Fruit fly (Drosophila melanogaster) whole organism, embryonic: ENCODE data around the gene Dic4.

Source experiments
- Atf-2 ChIP-seq: fragments of 200-800 bp; sonication (Bioruptor generic); optimal IDR thresholded peaks from 2 replicates; lab custom pipeline; 2016; ENCODE audit warnings: missing biosample characterization, missing genetic modification characterization
- CG12659 ChIP-seq: fragments of 200-800 bp; sonication (Bioruptor generic); optimal IDR thresholded peaks from 3 replicates; lab custom pipeline; 2017; ENCODE audit warnings: mild to moderate bottlenecking, missing biosample characterization, missing genetic modification reagents, missing genetic modification characterization
- CG12942 ChIP-seq: fragments of 200-800 bp; sonication (Bioruptor generic); optimal IDR thresholded peaks from 3 replicates; lab custom pipeline; 2016; ENCODE audit warnings: missing biosample characterization, missing genetic modification characterization
- CG13123 ChIP-seq: fragments of 200-800 bp; sonication (Bioruptor generic); optimal IDR thresholded peaks from 2 replicates; lab custom pipeline; 2016; ENCODE audit warnings: missing biosample characterization, missing genetic modification characterization
- CG14441 ChIP-seq: fragments of 200-800 bp; sonication (Bioruptor generic); IDR thresholded peaks from 2 replicates; pipeline ENCODE4 v1.3.6; 2022; ENCODE audit warnings: missing biosample characterization, missing genetic modification characterization
- CG1529 ChIP-seq: fragments of 200-800 bp; sonication (Bioruptor generic); optimal IDR thresholded peaks from 3 replicates; lab custom pipeline; 2018; ENCODE audit warnings: missing biosample characterization, missing genetic modification characterization
- CG15601 ChIP-seq: fragments of 200-800 bp; sonication (Bioruptor generic); optimal IDR thresholded peaks from 3 replicates; lab custom pipeline; 2019; ENCODE audit warnings: missing biosample characterization, mild to moderate bottlenecking, missing genetic modification characterization, moderate library complexity
- CG1792 ChIP-seq: fragments of 200-800 bp; sonication (Bioruptor generic); optimal IDR thresholded peaks from 2 replicates; lab custom pipeline; 2016; ENCODE audit warnings: missing biosample characterization, missing genetic modification characterization
- CG2199 ChIP-seq: fragments of 200-800 bp; sonication (Bioruptor generic); IDR thresholded peaks from 3 replicates; pipeline ENCODE4 v1.3.6; 2022; ENCODE audit warnings: missing biosample characterization, missing genetic modification characterization
- CG30020 ChIP-seq: fragments of 200-800 bp; optimal IDR thresholded peaks from 2 replicates; lab custom pipeline; 2019; ENCODE audit warnings: missing biosample characterization, mild to moderate bottlenecking, missing genetic modification characterization, moderate library complexity
- CG3838 ChIP-seq: fragments of 200-800 bp; sonication (Bioruptor generic); optimal IDR thresholded peaks from 3 replicates; lab custom pipeline; 2016; ENCODE audit warnings: missing biosample characterization, missing genetic modification characterization
- CG4328 ChIP-seq: fragments of 200-800 bp; sonication (Bioruptor generic); optimal IDR thresholded peaks from 3 replicates; lab custom pipeline; 2017; ENCODE audit warnings: missing biosample characterization, missing genetic modification reagents, missing genetic modification characterization
- CG5180 ChIP-seq: fragments of 200-800 bp; sonication (Bioruptor generic); optimal IDR thresholded peaks from 3 replicates; lab custom pipeline; 2017; ENCODE audit warnings: missing biosample characterization, missing genetic modification characterization, mild to moderate bottlenecking, moderate library complexity, missing genetic modification reagents
- CG6689 ChIP-seq: fragments of 200-800 bp; sonication (Bioruptor generic); IDR thresholded peaks from 2 replicates; pipeline ENCODE4 v1.3.6; 2022; ENCODE audit warnings: missing biosample characterization, missing genetic modification characterization
- CG6813 ChIP-seq: fragments of 200-800 bp; sonication (Bioruptor generic); optimal IDR thresholded peaks from 2 replicates; lab custom pipeline; 2017; ENCODE audit warnings: missing biosample characterization, missing genetic modification characterization, mild to moderate bottlenecking, moderate library complexity, missing genetic modification reagents
- CG8944 ChIP-seq: fragments of 200-800 bp; sonication (Bioruptor generic); optimal IDR thresholded peaks from 3 replicates; lab custom pipeline; 2016; ENCODE audit warnings: missing biosample characterization, missing genetic modification characterization
- CG9215 ChIP-seq: fragments of 200-800 bp; sonication (Bioruptor generic); IDR thresholded peaks from 2 replicates; pipeline ENCODE4 v1.3.6; 2022; ENCODE audit warnings: missing biosample characterization, missing genetic modification characterization
- D19A ChIP-seq: fragments of 200-800 bp; optimal IDR thresholded peaks from 3 replicates; lab custom pipeline; 2019; ENCODE audit warnings: missing biosample characterization, mild to moderate bottlenecking, missing genetic modification characterization, moderate library complexity
- Dll ChIP-seq: fragments of 200-800 bp; sonication (Bioruptor generic); IDR thresholded peaks from 4 replicates; pipeline ENCODE4 v1.3.6; 2022; ENCODE audit warnings: missing biosample characterization, missing genetic modification characterization; ENCODE audit not compliant: partially characterized antibody
- E2f2 ChIP-seq: fragments of 200-800 bp; sonication (Bioruptor generic); IDR thresholded peaks from 2 replicates; pipeline ENCODE4 v1.3.6; 2022; ENCODE audit warnings: missing biosample characterization, missing genetic modification characterization
- Hr51 ChIP-seq, 2 experiments: fragments of 200-800 bp; sonication (Bioruptor generic); optimal IDR thresholded peaks; 2 replicates in 1 of 2; 3 replicates in 1 of 2; lab custom pipeline; 2016 to 2018; ENCODE audit warnings: missing biosample characterization in 2 of 2, missing genetic modification characterization in 2 of 2, mild to moderate bottlenecking in 1 of 2, moderate library complexity in 1 of 2
- Rfx ChIP-seq: fragments of 200-800 bp; sonication (Bioruptor generic); IDR thresholded peaks from 2 replicates; pipeline ENCODE4 v1.3.6; 2022; ENCODE audit warnings: missing biosample characterization, missing genetic modification characterization
- Sin3A ChIP-seq: fragments of >200 bp; optimal IDR thresholded peaks from 2 replicates; lab custom pipeline; 2018
- Sry-β ChIP-seq: fragments of 200-800 bp; sonication (Bioruptor generic); optimal IDR thresholded peaks from 2 replicates; lab custom pipeline; 2018; ENCODE audit warnings: missing biosample characterization, mild to moderate bottlenecking, missing genetic modification characterization, moderate library complexity
- cwo ChIP-seq: fragments of 200-800 bp; sonication (Bioruptor generic); optimal IDR thresholded peaks from 3 replicates; lab custom pipeline; 2017; ENCODE audit warnings: missing biosample characterization, missing genetic modification characterization, mild to moderate bottlenecking, moderate library complexity, missing genetic modification reagents
- dan ChIP-seq: fragments of 200-800 bp; sonication (Bioruptor generic); IDR thresholded peaks from 2 replicates; pipeline ENCODE4 v1.3.6; 2022; ENCODE audit warnings: missing biosample characterization, missing genetic modification characterization
- disco-r ChIP-seq: fragments of 200-800 bp; sonication (Bioruptor generic); optimal IDR thresholded peaks from 2 replicates; lab custom pipeline; 2016; ENCODE audit warnings: missing biosample characterization, missing genetic modification characterization
- gt ChIP-seq: fragments of 200-800 bp; sonication (Bioruptor generic); IDR thresholded peaks from 2 replicates; pipeline ENCODE4 v1.3.6; 2022; ENCODE audit warnings: missing biosample characterization, missing genetic modification characterization
- ham ChIP-seq: fragments of 200-800 bp; sonication (Bioruptor generic); IDR thresholded peaks from 2 replicates; pipeline ENCODE4 v1.3.6; 2022; ENCODE audit warnings: missing biosample characterization, missing genetic modification characterization
- her ChIP-seq: fragments of 200-800 bp; sonication (Bioruptor generic); optimal IDR thresholded peaks from 2 replicates; lab custom pipeline; 2016; ENCODE audit warnings: missing biosample characterization, missing genetic modification characterization
- lilli ChIP-seq: fragments of 200-800 bp; sonication (Bioruptor generic); optimal IDR thresholded peaks from 3 replicates; lab custom pipeline; 2016; ENCODE audit warnings: missing biosample characterization, missing genetic modification characterization
- maf-S ChIP-seq: fragments of 200-800 bp; sonication (Bioruptor generic); optimal IDR thresholded peaks from 2 replicates; lab custom pipeline; 2016; ENCODE audit warnings: missing biosample characterization, missing genetic modification characterization
- org-1 ChIP-seq: fragments of 200-800 bp; sonication (Bioruptor generic); optimal IDR thresholded peaks from 2 replicates; lab custom pipeline; 2017; ENCODE audit warnings: missing biosample characterization, missing genetic modification characterization
- pan ChIP-seq, 4 experiments: fragments of >200 bp in 3 of 4; fragments of 200-800 bp in 1 of 4; sonication (Bioruptor generic) in 1 of 4; optimal IDR thresholded peaks in 3 of 4; IDR thresholded peaks in 1 of 4; 2 replicates each; pipeline versions ENCODE4 v1.3.6 to Lab custom; 2017 to 2022; ENCODE audit warnings: missing biosample characterization in 2 of 4, missing genetic modification characterization in 2 of 4, mixed read lengths in 1 of 4
- pb ChIP-seq: fragments of 200-800 bp; sonication (Bioruptor generic); optimal IDR thresholded peaks from 3 replicates; lab custom pipeline; 2016; ENCODE audit warnings: missing biosample characterization, missing genetic modification characterization
- pho ChIP-seq: fragments of 200-800 bp; sonication (Bioruptor generic); optimal IDR thresholded peaks from 2 replicates; lab custom pipeline; 2016; ENCODE audit warnings: missing biosample characterization, missing genetic modification characterization
- pita ChIP-seq: fragments of 200-800 bp; sonication (Bioruptor generic); optimal IDR thresholded peaks from 2 replicates; lab custom pipeline; 2017; ENCODE audit warnings: missing biosample characterization, mild to moderate bottlenecking, missing genetic modification characterization
- pnt ChIP-seq: fragments of 200-800 bp; sonication (Bioruptor generic); optimal IDR thresholded peaks from 3 replicates; lab custom pipeline; 2016; ENCODE audit warnings: missing biosample characterization, missing genetic modification characterization
- prd ChIP-seq, 3 experiments: fragments of >200 bp in 2 of 3; fragments of 200-800 bp in 1 of 3; sonication (Bioruptor generic) in 1 of 3; optimal IDR thresholded peaks in 2 of 3; IDR thresholded peaks in 1 of 3; 2 replicates in 2 of 3; 3 replicates in 1 of 3; pipeline versions ENCODE4 v1.3.6 to Lab custom; 2017 to 2022; ENCODE audit warnings: missing biosample characterization in 1 of 3, missing genetic modification characterization in 1 of 3
- sc ChIP-seq, 3 experiments: fragments of >200 bp in 2 of 3; fragments of 200-800 bp in 1 of 3; sonication (Bioruptor generic) in 1 of 3; optimal IDR thresholded peaks; 2 replicates in 2 of 3; 3 replicates in 1 of 3; lab custom pipeline; 2017; ENCODE audit warnings: mild to moderate bottlenecking in 1 of 3, missing biosample characterization in 1 of 3, missing genetic modification characterization in 1 of 3, missing genetic modification reagents in 1 of 3
- sisA ChIP-seq: fragments of 200-800 bp; sonication (Bioruptor generic); IDR thresholded peaks from 2 replicates; pipeline ENCODE4 v1.3.6; 2022; ENCODE audit warnings: missing biosample characterization, missing genetic modification characterization
- slbo ChIP-seq: fragments of 200-800 bp; sonication (Bioruptor generic); IDR thresholded peaks from 2 replicates; pipeline ENCODE4 v1.3.6; 2022; ENCODE audit warnings: missing biosample characterization, missing genetic modification characterization
- slou ChIP-seq: fragments of 200-800 bp; sonication (Bioruptor generic); optimal IDR thresholded peaks from 3 replicates; lab custom pipeline; 2016; ENCODE audit warnings: missing biosample characterization, missing genetic modification characterization
- sqz ChIP-seq: fragments of 200-800 bp; sonication (Bioruptor generic); optimal IDR thresholded peaks from 3 replicates; lab custom pipeline; 2018; ENCODE audit warnings: missing biosample characterization, mild to moderate bottlenecking, missing genetic modification characterization
- sr ChIP-seq: fragments of 200-800 bp; sonication (Bioruptor generic); IDR thresholded peaks from 3 replicates; pipeline ENCODE4 v1.3.6; 2022; ENCODE audit warnings: missing biosample characterization, missing genetic modification characterization
- trh ChIP-seq: fragments of 200-800 bp; sonication (Bioruptor generic); optimal IDR thresholded peaks from 2 replicates; lab custom pipeline; 2016; ENCODE audit warnings: missing biosample characterization, missing genetic modification characterization
- tup ChIP-seq: fragments of 200-800 bp; sonication (Bioruptor generic); optimal IDR thresholded peaks from 2 replicates; lab custom pipeline; 2016; ENCODE audit warnings: missing biosample characterization, mild to moderate bottlenecking, missing genetic modification characterization, moderate library complexity
- unc-4 ChIP-seq: fragments of 200-800 bp; sonication (Bioruptor generic); IDR thresholded peaks from 2 replicates; pipeline ENCODE4 v1.3.6; 2022; ENCODE audit warnings: missing biosample characterization, missing genetic modification characterization; ENCODE audit not compliant: partially characterized antibody
- vfl ChIP-seq: fragments of 200-800 bp; sonication (Bioruptor generic); optimal IDR thresholded peaks from 2 replicates; lab custom pipeline; 2016; ENCODE audit warnings: missing biosample characterization, missing genetic modification characterization
- yki ChIP-seq: fragments of >200 bp; optimal IDR thresholded peaks from 3 replicates; lab custom pipeline; 2018

The Dic4 gene

dm6 chr3L:18675363-18675866 is 22.8 kb downstream of the Dic4 start, which contains the start of the genes GNBP2 and GNBP1 (continued):
- TF ChIP-seq pnt (no peak), CG1792 (no peak), gt (GFP tag; lab: Robert Waterston, UW) (no peak), sisA (GFP tag; lab: Robert Waterston, UW) (no peak), pan (optimal IDR thresholded peaks at IDR 0.05; lab: Kevin White, UChicago) (no peak), pan (GFP tag; optimal IDR thresholded peaks at IDR 0.05 in 1 of 2, IDR thresholded peaks at IDR 0.05 in 1 of 2) (peak in 1 of 2 experiments; percentile 86), CG9215 (GFP tag; lab: Robert Waterston, UW) (peak; percentile 51), cwo (GFP tag; lab: Kevin White, UChicago) (peak; percentile 70), slou (GFP tag; lab: Kevin White, UChicago) (no peak), yki (lab: Kevin White, UChicago) (no peak), tup (no peak), trh (no peak), CG4328 (GFP tag; lab: Kevin White, UChicago) (no peak), CG14441 (GFP tag; lab: Robert Waterston, UW) (peak; percentile 54), CG13123 (GFP tag; lab: Kevin White, UChicago) (no peak), D19A (peak; percentile 48), CG6689 (peak; percentile 67), disco-r (GFP tag; lab: Kevin White, UChicago) (no peak), CG30020 (tag; lab: Kevin White, UChicago) (no peak), CG6813 (GFP tag; lab: Kevin White, UChicago) (peak; percentile 11), her (GFP tag; lab: Kevin White, UChicago) (no peak), org-1 (peak; percentile 16), CG15601 (peak; percentile 36), prd (optimal IDR thresholded peaks at IDR 0.05; lab: Kevin White, UChicago) (no peak), prd (GFP tag; IDR thresholded peaks at IDR 0.05; lab: Robert Waterston, UW) (peak; percentile 57; the same call in 2 of the 3 replicates), pita (GFP tag; lab: Kevin White, UChicago) (no peak), ham (no peak), vfl (GFP tag; lab: Kevin White, UChicago) (no peak), lilli (GFP tag; lab: Kevin White, UChicago) (no peak), Sry-β (GFP tag; lab: Kevin White, UChicago) (no peak), Atf-2 (no peak), CG5180 (GFP tag; lab: Kevin White, UChicago) (no peak), unc-4 (GFP tag; lab: Robert Waterston, UW) (no peak), CG3838 (no peak), CG12659 (GFP tag; lab: Kevin White, UChicago) (peak; percentile 32), Rfx (GFP tag; lab: Robert Waterston, UW) (peak; percentile 76), CG1529 (GFP tag; lab: Kevin White, UChicago) (no peak), slbo (GFP tag; lab: Robert Waterston, UW) (peak; percentile 65), maf-S (GFP tag; lab: Kevin White, UChicago) (no peak), CG2199 (GFP tag; lab: Robert Waterston, UW) (0 out of 3 replicates have a peak, but pooled peaks have one; percentile 21), E2f2 (peak; percentile 13; the same call in 1 of the 2 replicates), Dll (GFP tag; lab: Robert Waterston, UW) (no peak), pb (GFP tag; lab: Kevin White, UChicago) (no peak), dan (GFP tag; lab: Robert Waterston, UW) (no peak), Sin3A (no peak), Hr51 (GFP tag; optimal IDR thresholded peaks at IDR 0.05; lab: Kevin White, UChicago) (peak in 1 of 2 experiments; percentile 78), sqz (no peak), sc (optimal IDR thresholded peaks at IDR 0.05; lab: Kevin White, UChicago) (no peak), sc (GFP tag; optimal IDR thresholded peaks at IDR 0.05; lab: Kevin White, UChicago) (no peak), CG12942 (no peak), sr (GFP tag; lab: Robert Waterston, UW) (no peak), CG8944 (GFP tag; lab: Kevin White, UChicago) (no peak), pho (no peak)
